Worm (Caenorhabditis elegans) whole organism, L1 larva: ENCODE measurements around the gene C27H5.2.

Experiments used
- C34B4.2 ChIP-seq: sonication (generic microtip); optimal IDR thresholded peaks from 2 replicates; lab custom pipeline; 2017; ENCODE audit warnings: mild to moderate bottlenecking, missing genetic modification characterization, missing compliant biosample characterization
- aha-1 ChIP-seq: fragments of 150-350 bp; optimal IDR thresholded peaks from 2 replicates; lab custom pipeline; 2014; ENCODE audit warnings: missing biosample characterization, missing genetic modification characterization
- efl-3 ChIP-seq: fragments of 200-800 bp; sonication (Bioruptor generic); optimal IDR thresholded peaks from 2 replicates; lab custom pipeline; 2018; ENCODE audit warnings: mild to moderate bottlenecking, missing genetic modification characterization, missing compliant biosample characterization
- elt-2 ChIP-seq: sonication (generic microtip); optimal IDR thresholded peaks from 2 replicates; lab custom pipeline; 2016; ENCODE audit warnings: missing genetic modification characterization, mild to moderate bottlenecking, inconsistent platforms, missing compliant biosample characterization, missing genetic modification reagents
- nhr-76 ChIP-seq: sonication (generic microtip); optimal IDR thresholded peaks from 2 replicates; lab custom pipeline; 2017; ENCODE audit warnings: missing biosample characterization, missing genetic modification characterization
- snpc-4 ChIP-seq: fragments of 150-350 bp; optimal IDR thresholded peaks from 2 replicates; lab custom pipeline; 2014; ENCODE audit warnings: missing biosample characterization, missing genetic modification characterization
- unc-130 ChIP-seq: fragments of 150-350 bp; optimal IDR thresholded peaks from 2 replicates; lab custom pipeline; 2017; ENCODE audit warnings: missing biosample characterization, missing genetic modification characterization, inconsistent platforms
- unc-86 ChIP-seq: sonication (generic microtip); optimal IDR thresholded peaks from 2 replicates; lab custom pipeline; 2016; ENCODE audit warnings: missing genetic modification characterization, missing compliant biosample characterization
- vab-15 ChIP-seq: sonication (generic microtip); optimal IDR thresholded peaks from 2 replicates; lab custom pipeline; 2017; ENCODE audit warnings: missing genotype, mild to moderate bottlenecking, missing genetic modification characterization, missing compliant biosample characterization

DNA sequence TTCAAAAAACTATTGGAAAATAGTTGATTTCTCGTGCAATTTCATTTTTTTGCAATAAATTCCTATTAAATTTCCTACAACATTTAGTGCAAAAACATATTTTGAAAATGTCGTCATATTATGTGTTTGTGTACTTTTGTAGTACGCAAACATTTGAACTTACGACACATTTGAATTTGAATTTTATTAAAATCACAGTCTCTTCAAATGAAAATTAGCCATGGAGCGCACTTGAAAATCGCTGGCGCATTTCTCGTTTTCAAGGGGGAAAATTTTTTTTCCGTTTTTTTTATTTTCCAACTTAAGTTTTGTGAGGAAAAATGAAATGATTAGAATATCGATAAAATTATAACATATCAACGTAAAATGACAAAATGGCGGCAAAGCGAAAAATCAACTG is 7.8 kb upstream of the C27H5.2 start:
- TF ChIP-seq nhr-76 (no peak), snpc-4 (tag; lab: Kevin White, UChicago) (peak; percentile 14), C34B4.2 (tag; lab: Kevin White, UChicago) (no peak), elt-2 (tag; lab: Kevin White, UChicago) (no peak), unc-130 (tag; lab: Kevin White, UChicago) (no peak), aha-1 (tag; lab: Kevin White, UChicago) (no peak), unc-86 (tag; lab: Kevin White, UChicago) (no peak), vab-15 (tag; lab: Kevin White, UChicago) (no peak), efl-3 (GFP tag; lab: Kevin White, UChicago) (no peak)
